Worm (Caenorhabditis elegans) whole organism, young adult: ENCODE data around the gene inx-5.

Experiments used
- C06A6.2 ChIP-seq: fragments of 200-800 bp; sonication (Bioruptor generic); conservative IDR thresholded peaks from 2 replicates; pipeline ENCODE4 v1.3.6; 2022; ENCODE audit warnings: missing genetic modification characterization, missing compliant biosample characterization
- D2030.7 ChIP-seq: fragments of 200-800 bp; sonication (Bioruptor generic); IDR thresholded peaks from 2 replicates; pipeline ENCODE4 v1.3.6; 2022; ENCODE audit warnings: missing genetic modification reagents, missing genetic modification characterization, missing compliant biosample characterization
- F49E8.2 ChIP-seq: sonication (generic microtip); optimal IDR thresholded peaks from 3 replicates; lab custom pipeline; 2017; ENCODE audit warnings: missing genetic modification characterization, mild to moderate bottlenecking, missing compliant biosample characterization, antibody characterized with exemption, moderate library complexity; ENCODE audit not compliant: insufficient read depth
- aptf-2 ChIP-seq: fragments of 200-800 bp; sonication (Bioruptor generic); conservative IDR thresholded peaks from 2 replicates; pipeline ENCODE4 v1.3.6; 2022; ENCODE audit warnings: missing genetic modification reagents, missing genetic modification characterization, missing compliant biosample characterization
- atf-7 ChIP-seq: sonication (generic microtip); optimal IDR thresholded peaks from 2 replicates; lab custom pipeline; 2017; ENCODE audit warnings: mild to moderate bottlenecking, missing genetic modification characterization, missing compliant biosample characterization
- athp-1 ChIP-seq: sonication (generic microtip); optimal IDR thresholded peaks from 2 replicates; lab custom pipeline; 2017; ENCODE audit warnings: mild to moderate bottlenecking, missing genetic modification characterization, missing compliant biosample characterization
- lin-54 ChIP-seq: fragments of 200-800 bp; sonication (Bioruptor generic); optimal IDR thresholded peaks from 2 replicates; lab custom pipeline; 2018; ENCODE audit warnings: mild to moderate bottlenecking, missing genetic modification characterization, missing compliant biosample characterization
- madf-8 ChIP-seq: fragments of 200-800 bp; sonication (Bioruptor generic); conservative IDR thresholded peaks from 2 replicates; pipeline ENCODE4 v1.3.6; 2022; ENCODE audit warnings: missing genetic modification reagents, missing genetic modification characterization, missing compliant biosample characterization
- nhr-80 ChIP-seq: sonication (generic microtip); optimal IDR thresholded peaks from 2 replicates; lab custom pipeline; 2016; ENCODE audit warnings: missing genetic modification characterization, missing compliant biosample characterization
- snpc-3.4 ChIP-seq: sonication (generic microtip); optimal IDR thresholded peaks from 2 replicates; lab custom pipeline; 2017; ENCODE audit warnings: missing genetic modification characterization, mild to moderate bottlenecking, missing compliant biosample characterization, antibody characterized with exemption, moderate library complexity, missing genotype, missing genetic modification reagents
- tbp1 ChIP-seq: fragments of 200-800 bp; sonication (Bioruptor generic); optimal IDR thresholded peaks from 2 replicates; lab custom pipeline; 2018; ENCODE audit warnings: mild to moderate bottlenecking, missing genetic modification characterization, missing compliant biosample characterization
- unc-130 ChIP-seq: sonication (generic microtip); optimal IDR thresholded peaks from 2 replicates; lab custom pipeline; 2016; ENCODE audit warnings: missing genetic modification reagents, missing genetic modification characterization, missing compliant biosample characterization

- TF ChIP-seq aptf-2 (GFP tag; lab: Robert Waterston, UW) (no peak), nhr-80 (no peak), D2030.7 (GFP tag; lab: Robert Waterston, UW) (no peak), atf-7 (tag; lab: Kevin White, UChicago) (no peak), madf-8 (GFP tag; lab: Robert Waterston, UW) (no peak), F49E8.2 (tag; lab: Kevin White, UChicago) (no peak), athp-1 (no peak), unc-130 (GFP tag; lab: Kevin White, UChicago) (no peak), C06A6.2 (GFP tag; lab: Robert Waterston, UW) (no peak), snpc-3.4 (tag; lab: Kevin White, UChicago) (no peak), tbp1 (GFP tag; lab: Kevin White, UChicago) (no peak), lin-54 (no peak)
These were observed 25.6 kb upstream of the inx-5 start, which contains the start of gene F55E10.4 for ce11 chrX:8327800-8328199.
